Worm (Caenorhabditis elegans) whole organism, L2 larva: Measurements from ENCODE around the gene B0228.8.
A peak's percentile ranks its signal among the peaks of the same experiment; 100 is the strongest.

Source experiments
- ZK546.5 ChIP-seq: sonication (generic microtip); optimal IDR thresholded peaks from 2 replicates; lab custom pipeline; 2017; ENCODE audit warnings: missing biosample characterization, missing genetic modification characterization
- alr-1 ChIP-seq: fragments of 150-350 bp; optimal IDR thresholded peaks from 2 replicates; lab custom pipeline; 2014; ENCODE audit warnings: missing biosample characterization, missing genetic modification characterization
- dmd-4 ChIP-seq: sonication (generic microtip); optimal IDR thresholded peaks from 2 replicates; lab custom pipeline; 2017; ENCODE audit warnings: missing biosample characterization, missing genetic modification characterization
- elt-1 ChIP-seq: fragments of 150-350 bp; optimal IDR thresholded peaks from 2 replicates; lab custom pipeline; 2014; ENCODE audit warnings: missing biosample characterization, missing genetic modification characterization
- lin-11 ChIP-seq: fragments of 150-350 bp; sonication (generic microtip); optimal IDR thresholded peaks from 2 replicates; lab custom pipeline; 2014; ENCODE audit warnings: missing biosample characterization, missing genetic modification characterization, inconsistent platforms, mixed read lengths
- zag-1 ChIP-seq: fragments of 150-350 bp; optimal IDR thresholded peaks from 2 replicates; lab custom pipeline; 2014; ENCODE audit warnings: missing biosample characterization, missing genetic modification characterization
- ztf-4 ChIP-seq: fragments of 150-350 bp; optimal IDR thresholded peaks from 2 replicates; lab custom pipeline; 2014; ENCODE audit warnings: missing biosample characterization, missing genetic modification characterization

ce11 chrII:7756810-7757209, 4.5 kb downstream of the B0228.8 start:
- TF ChIP-seq ZK546.5, result no peak
- no peak for TF ChIP-seq dmd-4
- no peak for TF ChIP-seq zag-1 (tag; lab: Kevin White, UChicago)
- TF ChIP-seq alr-1 (tag; lab: Kevin White, UChicago), result no peak
- TF ChIP-seq lin-11 (tag; lab: Kevin White, UChicago), result no peak
- peak; percentile 39 for TF ChIP-seq ztf-4
- TF ChIP-seq elt-1 (tag; lab: Kevin White, UChicago), result no peak
